Fruit fly (Drosophila melanogaster): ENCODE results near the gene ntc.
A peak's percentile ranks its signal among the peaks of the same experiment; 100 is the strongest.

The ntc gene

dm6 chr3L:3802677-3803076 lies 3.6 kb downstream of the ntc start (continued):
- TF ChIP-seq CG12659 (GFP tag; optimal IDR thresholded peaks at IDR 0.05): peak; percentile 81
- TF ChIP-seq B-H2 (GFP tag; optimal IDR thresholded peaks at IDR 0.05): peak; percentile 92
- TF ChIP-seq Drgx (GFP tag; IDR thresholded peaks at IDR 0.05): peak; percentile 64
- TF ChIP-seq Six4 (GFP tag; optimal IDR thresholded peaks at IDR 0.05): peak; percentile 34
- TF ChIP-seq lbe (GFP tag; optimal IDR thresholded peaks at IDR 0.05): peak; percentile 6
- peak; percentile 40 for TF ChIP-seq D19B (GFP tag; optimal IDR thresholded peaks at IDR 0.05)
- no peak for TF ChIP-seq CG15073 (GFP tag; optimal IDR thresholded peaks at IDR 0.05)
- no peak for TF ChIP-seq zen2 (GFP tag; IDR thresholded peaks at IDR 0.05; ENCODE audit: partially characterized antibody)
- TF ChIP-seq CG17829 (tag; optimal IDR thresholded peaks at IDR 0.05): peak; percentile 36
- TF ChIP-seq CG12155 (GFP tag; optimal IDR thresholded peaks at IDR 0.05): peak; percentile 75
- TF ChIP-seq Ada2b (GFP tag; IDR thresholded peaks at IDR 0.05): peak; percentile 84
- peak; percentile 24; the same call in 1 of the 3 replicates for TF ChIP-seq croc (GFP tag; conservative IDR thresholded peaks at IDR 0.05)
- TF ChIP-seq da (GFP tag; optimal IDR thresholded peaks at IDR 0.05): no peak
- peak; percentile 13 for TF ChIP-seq CG8089 (GFP tag; optimal IDR thresholded peaks at IDR 0.05)
- TF ChIP-seq zen (tag; optimal IDR thresholded peaks at IDR 0.05): no peak
- TF ChIP-seq CG11696 (GFP tag; IDR thresholded peaks at IDR 0.05): peak; percentile 67
- TF ChIP-seq sob (GFP tag; IDR thresholded peaks at IDR 0.05): peak; percentile 85
- peak; percentile 64 for TF ChIP-seq odd (GFP tag; optimal IDR thresholded peaks at IDR 0.05)
- TF ChIP-seq Hr51 (GFP tag; optimal IDR thresholded peaks at IDR 0.05): peak; percentile 69 to 79
- peak; percentile 60 for TF ChIP-seq BtbVII (GFP tag; optimal IDR thresholded peaks at IDR 0.05)
- peak; percentile 73 for TF ChIP-seq CG11085 (GFP tag; IDR thresholded peaks at IDR 0.05)
- TF ChIP-seq Nf-YA (GFP tag; IDR thresholded peaks at IDR 0.05): peak; percentile 42; the same call in 1 of the 2 replicates
- TF ChIP-seq CG2889 (GFP tag; IDR thresholded peaks at IDR 0.05): peak; percentile 56; the same call in 2 of the 3 replicates
- TF ChIP-seq ems (GFP tag; optimal IDR thresholded peaks at IDR 0.05): peak; percentile 76
- TF ChIP-seq ash1 (GFP tag; optimal IDR thresholded peaks at IDR 0.05): no peak
- TF ChIP-seq Blimp-1 (GFP tag; optimal IDR thresholded peaks at IDR 0.05): peak; percentile 26
- no peak for TF ChIP-seq hbn (GFP tag; IDR thresholded peaks at IDR 0.05; ENCODE audit: partially characterized antibody)
- no peak for TF ChIP-seq kah (GFP tag; optimal IDR thresholded peaks at IDR 0.05)
- TF ChIP-seq mirr (GFP tag; optimal IDR thresholded peaks at IDR 0.05): peak; percentile 34
- TF ChIP-seq ro (GFP tag; IDR thresholded peaks at IDR 0.05): peak; percentile 25; the same call in 1 of the 2 replicates
- TF ChIP-seq Doc2 (GFP tag; IDR thresholded peaks at IDR 0.05): peak; percentile 48; the same call in 1 of the 2 replicates
- TF ChIP-seq knrl (GFP tag; IDR thresholded peaks at IDR 0.05; ENCODE audit: partially characterized antibody): no peak
- TF ChIP-seq NfI (GFP tag; optimal IDR thresholded peaks at IDR 0.05): peak; percentile 89
- no peak for TF ChIP-seq Asciz (GFP tag; optimal IDR thresholded peaks at IDR 0.05)
- peak; percentile 91 for TF ChIP-seq vvl (GFP tag; IDR thresholded peaks at IDR 0.05)
- 0 out of 2 replicates have a peak, but pooled peaks have one; percentile 8 for TF ChIP-seq dati (GFP tag; IDR thresholded peaks at IDR 0.05)
- TF ChIP-seq CG6813 (GFP tag; optimal IDR thresholded peaks at IDR 0.05): peak; percentile 64
- TF ChIP-seq pfk (GFP tag; optimal IDR thresholded peaks at IDR 0.05): no peak
- peak; percentile 0 for TF ChIP-seq Camta (GFP tag; optimal IDR thresholded peaks at IDR 0.05)
- TF ChIP-seq amos (GFP tag; IDR thresholded peaks at IDR 0.05; ENCODE audit: partially characterized antibody): no peak
- no peak for TF ChIP-seq lov (optimal IDR thresholded peaks at IDR 0.05)
- TF ChIP-seq lov (GFP tag; IDR thresholded peaks at IDR 0.05): peak; percentile 26; the same call in 1 of the 3 replicates
- TF ChIP-seq al (GFP tag; IDR thresholded peaks at IDR 0.05): peak; percentile 53; the same call in 1 of the 2 replicates
- no peak for TF ChIP-seq fd64A (GFP tag; optimal IDR thresholded peaks at IDR 0.05)
- no peak for TF ChIP-seq cad (GFP tag; optimal IDR thresholded peaks at IDR 0.05)
- TF ChIP-seq zfh2 (GFP tag; optimal IDR thresholded peaks at IDR 0.05): peak; percentile 65
- peak; percentile 82 for TF ChIP-seq sens (GFP tag)
- TF ChIP-seq Dll (GFP tag; IDR thresholded peaks at IDR 0.05; ENCODE audit: partially characterized antibody): no peak
- TF ChIP-seq ttk (GFP tag; IDR thresholded peaks at IDR 0.05): peak; percentile 57
- no peak for TF ChIP-seq tio (GFP tag; optimal IDR thresholded peaks at IDR 0.05)
- TF ChIP-seq CG34224 (GFP tag; IDR thresholded peaks at IDR 0.05; ENCODE audit: partially characterized antibody): no peak
